Worm (Caenorhabditis elegans): ENCODE data around the gene M163.8.

The M163.8 gene

ce11 chrX:14502116-14502587, 17.2 kb downstream of the M163.8 start (continued):
- TF ChIP-seq rbr-2 (tag; optimal IDR thresholded peaks at IDR 0.05) (no peak), lsy-2 (tag; optimal IDR thresholded peaks at IDR 0.05) (peak in 1 of 2 experiments; percentile 49), dpl-1 (GFP tag; optimal IDR thresholded peaks at IDR 0.05) (peak; percentile 12), lin-13 (GFP tag; optimal IDR thresholded peaks at IDR 0.05) (no peak), spr-3 (GFP tag; optimal IDR thresholded peaks at IDR 0.05) (no peak), snpc-1.2 (GFP tag; IDR thresholded peaks at IDR 0.05) (no peak), mdt-29 (GFP tag; IDR thresholded peaks at IDR 0.05) (0 out of 2 replicates have a peak, but pooled peaks have one; percentile 63), ceh-62 (tag; optimal IDR thresholded peaks at IDR 0.05) (no peak), zfp-3 (GFP tag; conservative IDR thresholded peaks at IDR 0.05) (peak; percentile 14; the same call in 1 of the 2 replicates)

ce11 chrX:14503282-14503681, 18.4 kb downstream of the M163.8 start:
- TF ChIP-seq nhr-41 (GFP tag; IDR thresholded peaks at IDR 0.05) (no peak), madf-5 (GFP tag; IDR thresholded peaks at IDR 0.05) (no peak), nhr-28 (tag; optimal IDR thresholded peaks at IDR 0.05) (peak; percentile 31), dmd-6 (GFP tag; IDR thresholded peaks at IDR 0.05) (peak; percentile 52), lin-1 (GFP tag; IDR thresholded peaks at IDR 0.05) (no peak), mxl-3 (GFP tag; optimal IDR thresholded peaks at IDR 0.05) (peak; percentile 7), tra-1 (GFP tag; IDR thresholded peaks at IDR 0.05) (peak; percentile 58; the same call in 1 of the 2 replicates), nhr-48 (tag; optimal IDR thresholded peaks at IDR 0.05) (peak; percentile 18), daf-16 (GFP tag; optimal IDR thresholded peaks at IDR 0.05) (peak in 1 of 2 experiments; percentile 56), daf-16 (tag; optimal IDR thresholded peaks at IDR 0.05) (no peak), unc-62 (GFP tag; optimal IDR thresholded peaks at IDR 0.05 in 1 of 2) (peak in 1 of 2 experiments; percentile 19), unc-62 (tag; optimal IDR thresholded peaks at IDR 0.05) (no peak), lsy-2 (tag; optimal IDR thresholded peaks at IDR 0.05) (peak in 1 of 2 experiments; percentile 3), hlh-11 (tag; optimal IDR thresholded peaks at IDR 0.05) (peak; percentile 69), hlh-30 (tag; optimal IDR thresholded peaks at IDR 0.05; ENCODE audit: insufficient read depth) (peak; percentile 25), F44E2.7 (GFP tag; IDR thresholded peaks at IDR 0.05) (no peak), nhr-76 (tag; optimal IDR thresholded peaks at IDR 0.05) (no peak)

ce11 chrX:14503800-14504550, 19.0 kb downstream of the M163.8 start, which contains the start of gene M163.1:
M163.1 (minus strand) TSS chrX:14503824.
- TF ChIP-seq unc-62 (GFP tag; optimal IDR thresholded peaks at IDR 0.05 in 1 of 2) (peak in 1 of 2 experiments; percentile 91), unc-62 (tag; optimal IDR thresholded peaks at IDR 0.05) (no peak), gei-8 (GFP tag; optimal IDR thresholded peaks at IDR 0.05) (no peak), nhr-11 (tag; optimal IDR thresholded peaks at IDR 0.05) (no peak), mes-2 (tag; optimal IDR thresholded peaks at IDR 0.05; ENCODE audit: poor library complexity, severe bottlenecking) (peak; percentile 1), pqm-1 (tag; optimal IDR thresholded peaks at IDR 0.05) (peak; percentile 49), mdt-29 (GFP tag; IDR thresholded peaks at IDR 0.05) (0 out of 2 replicates have a peak, but pooled peaks have one; percentile 11), F37D6.2 (tag; optimal IDR thresholded peaks at IDR 0.05) (no peak), dmd-6 (GFP tag; IDR thresholded peaks at IDR 0.05) (peak; percentile 56), hmg-1.1 (GFP tag; IDR thresholded peaks at IDR 0.05) (no peak), set-16 (GFP tag; IDR thresholded peaks at IDR 0.05) (peak; percentile 84), nhr-28 (tag; optimal IDR thresholded peaks at IDR 0.05) (peak; percentile 37), hlh-30 (tag; optimal IDR thresholded peaks at IDR 0.05; ENCODE audit: insufficient read depth) (peak; percentile 76), nhr-102 (tag; optimal IDR thresholded peaks at IDR 0.05) (no peak), daf-19 (GFP tag; conservative IDR thresholded peaks at IDR 0.05) (no peak), madf-5 (GFP tag; IDR thresholded peaks at IDR 0.05) (no peak), dve-1 (tag; optimal IDR thresholded peaks at IDR 0.05; ENCODE audit: insufficient read depth) (peak; percentile 42), lin-38 (GFP tag; IDR thresholded peaks at IDR 0.05) (0 out of 2 replicates have a peak, but pooled peaks have one; percentile 18), aha-1 (tag) (peak; percentile 95), daf-16 (GFP tag; optimal IDR thresholded peaks at IDR 0.05) (no peak), daf-16 (tag; optimal IDR thresholded peaks at IDR 0.05) (peak; percentile 57), tra-1 (GFP tag; IDR thresholded peaks at IDR 0.05) (0 out of 2 replicates have a peak, but pooled peaks have one; percentile 28), hlh-11 (tag; optimal IDR thresholded peaks at IDR 0.05) (peak; percentile 38), egl-43 (GFP tag; IDR thresholded peaks at IDR 0.05) (0 out of 2 replicates have a peak, but pooled peaks have one; percentile 11), T26A8.4 (GFP tag; IDR thresholded peaks at IDR 0.05) (no peak), F44E2.7 (GFP tag; IDR thresholded peaks at IDR 0.05) (0 out of 2 replicates have a peak, but pooled peaks have one; percentile 48)

All from whole organism, L4 larva.